Fruit fly (Drosophila melanogaster) Kc167 (cell line): ENCODE results near the gene dop.

Experiments
- Myc ChIP-seq: fragments of >200 bp; optimal IDR thresholded peaks from 2 replicates; lab custom pipeline; 2017; ENCODE audit warnings: missing external identifiers
- Sin3A ChIP-seq: fragments of >200 bp; optimal IDR thresholded peaks from 2 replicates; lab custom pipeline; 2018; ENCODE audit warnings: missing external identifiers
- h ChIP-seq: fragments of >200 bp; optimal IDR thresholded peaks from 3 replicates; lab custom pipeline; 2018; ENCODE audit warnings: missing external identifiers
- insv ChIP-seq: fragments of >200 bp; optimal IDR thresholded peaks from 3 replicates; lab custom pipeline; 2018; ENCODE audit warnings: missing external identifiers
- psq ChIP-seq: fragments of >200 bp; optimal IDR thresholded peaks from 2 replicates; lab custom pipeline; 2017; ENCODE audit warnings: missing external identifiers
- ttk ChIP-seq: sonication (Bioruptor generic); optimal IDR thresholded peaks from 2 replicates; lab custom pipeline; 2017; ENCODE audit warnings: missing external identifiers

dop gene

dm6 chr3L:15565829-15566433, at the start of gene dop:
dop (plus strand) TSS chr3L:15566013.
- TF ChIP-seq h (no peak), psq (lab: Kevin White, UChicago) (no peak), Sin3A (lab: Kevin White, UChicago) (no peak), ttk (lab: Kevin White, UChicago) (no peak), Myc (lab: Kevin White, UChicago) (no peak), insv (lab: Kevin White, UChicago) (no peak)

DNA sequence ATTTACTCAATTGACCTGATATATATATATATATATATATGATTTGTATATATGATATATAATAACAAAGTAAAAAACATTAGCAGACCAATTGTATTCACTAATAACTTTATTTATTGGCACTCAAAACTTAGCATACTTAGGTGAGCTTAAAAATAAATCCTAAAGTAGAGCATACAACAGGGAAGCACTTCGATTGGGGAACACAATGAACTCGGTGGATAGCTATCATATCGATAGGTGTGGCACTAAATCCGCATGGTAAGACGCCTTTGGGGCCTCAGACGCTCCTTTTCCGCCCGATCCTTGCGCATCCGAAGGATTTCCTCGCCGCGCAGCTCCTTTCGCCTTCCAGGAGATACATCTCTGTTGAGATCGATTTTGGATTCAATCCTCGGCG, 49.4 kb upstream of the dop start:
- no peak for TF ChIP-seq Myc (lab: Kevin White, UChicago)
- no peak for TF ChIP-seq insv (lab: Kevin White, UChicago)
- no peak for TF ChIP-seq Sin3A (lab: Kevin White, UChicago)
- TF ChIP-seq h, result no peak
- TF ChIP-seq psq (lab: Kevin White, UChicago), result no peak
- no peak for TF ChIP-seq ttk (lab: Kevin White, UChicago)

DNA sequence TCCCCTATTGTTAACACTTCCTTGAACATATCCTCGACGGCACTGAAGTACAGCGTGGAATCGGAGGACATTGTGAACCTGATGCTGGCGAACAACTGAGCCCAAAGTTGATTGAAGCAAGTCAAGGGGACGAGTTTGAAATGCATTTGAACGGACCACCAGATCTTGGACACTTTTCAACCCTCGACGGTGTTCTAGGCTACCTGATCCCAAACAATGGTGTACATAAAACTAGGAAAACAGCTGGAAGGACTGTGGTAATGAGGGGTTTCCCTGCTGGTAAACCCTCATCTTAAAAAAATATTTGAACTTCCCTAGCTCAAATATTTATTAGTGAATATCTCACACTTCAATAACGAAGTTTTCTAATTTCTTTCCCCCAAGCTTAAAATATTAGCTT, 48.9 kb upstream of the dop start, which contains the start of gene CG13454:
CG13454 (minus strand) TSS at position 101 of the 400 bp plus-strand sequence.
- TF ChIP-seq Sin3A (lab: Kevin White, UChicago), result no peak
- no peak for TF ChIP-seq Myc (lab: Kevin White, UChicago)
- TF ChIP-seq ttk (lab: Kevin White, UChicago), result no peak

dm6 chr3L:15517508-15517907, 48.3 kb upstream of the dop start:
- no peak for TF ChIP-seq psq (lab: Kevin White, UChicago)
- no peak for TF ChIP-seq Sin3A (lab: Kevin White, UChicago)
- no peak for TF ChIP-seq ttk (lab: Kevin White, UChicago)
- TF ChIP-seq insv (lab: Kevin White, UChicago), result no peak
- TF ChIP-seq h, result no peak
- no peak for TF ChIP-seq Myc (lab: Kevin White, UChicago)

- TF ChIP-seq h (no peak), ttk (lab: Kevin White, UChicago) (no peak), psq (lab: Kevin White, UChicago) (no peak), insv (lab: Kevin White, UChicago) (no peak)
Measured at dm6 chr3L:15518344-15518743, 47.5 kb upstream of the dop start.

dm6 chr3L:15519492-15519891, 46.3 kb upstream of the dop start, which contains the start of gene mex1:
mex1 (minus strand) TSS chr3L:15519592.
- TF ChIP-seq Sin3A (lab: Kevin White, UChicago) (no peak), psq (lab: Kevin White, UChicago) (no peak), insv (lab: Kevin White, UChicago) (no peak), Myc (lab: Kevin White, UChicago) (no peak), h (no peak), ttk (lab: Kevin White, UChicago) (no peak)

- TF ChIP-seq h, result no peak
- no peak for TF ChIP-seq psq (lab: Kevin White, UChicago)
- TF ChIP-seq Myc (lab: Kevin White, UChicago), result no peak
- TF ChIP-seq Sin3A (lab: Kevin White, UChicago), result no peak
- TF ChIP-seq insv (lab: Kevin White, UChicago), result no peak
- TF ChIP-seq ttk (lab: Kevin White, UChicago), result no peak
Measured at dm6 chr3L:15519920-15520319, 45.9 kb upstream of the dop start.

DNA sequence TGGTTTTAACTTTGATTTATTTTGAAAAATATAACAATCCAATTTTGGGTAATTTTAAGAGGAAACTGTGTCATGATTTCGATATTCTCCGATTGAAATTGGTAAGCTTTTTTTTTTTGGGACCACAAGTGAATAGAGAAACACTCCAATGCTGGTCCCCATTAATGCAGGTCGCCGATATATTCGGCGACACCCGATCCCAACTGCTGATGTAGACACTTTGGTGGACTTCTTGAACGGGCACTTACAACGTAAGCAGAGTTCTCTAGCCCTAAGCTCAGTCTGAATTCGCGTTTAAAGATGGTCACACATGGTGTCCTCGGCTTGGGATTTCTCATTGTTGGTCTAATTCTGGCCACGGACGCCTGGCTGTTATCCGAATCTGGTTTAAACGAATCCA, 45.5 kb upstream of the dop start, which contains the start of gene yellow-k:
yellow-k (plus strand) TSS at position 301 of the 400 bp plus-strand sequence.
- TF ChIP-seq insv (lab: Kevin White, UChicago) (no peak), ttk (lab: Kevin White, UChicago) (no peak), psq (lab: Kevin White, UChicago) (no peak), Myc (lab: Kevin White, UChicago) (no peak), h (no peak), Sin3A (lab: Kevin White, UChicago) (no peak)

DNA sequence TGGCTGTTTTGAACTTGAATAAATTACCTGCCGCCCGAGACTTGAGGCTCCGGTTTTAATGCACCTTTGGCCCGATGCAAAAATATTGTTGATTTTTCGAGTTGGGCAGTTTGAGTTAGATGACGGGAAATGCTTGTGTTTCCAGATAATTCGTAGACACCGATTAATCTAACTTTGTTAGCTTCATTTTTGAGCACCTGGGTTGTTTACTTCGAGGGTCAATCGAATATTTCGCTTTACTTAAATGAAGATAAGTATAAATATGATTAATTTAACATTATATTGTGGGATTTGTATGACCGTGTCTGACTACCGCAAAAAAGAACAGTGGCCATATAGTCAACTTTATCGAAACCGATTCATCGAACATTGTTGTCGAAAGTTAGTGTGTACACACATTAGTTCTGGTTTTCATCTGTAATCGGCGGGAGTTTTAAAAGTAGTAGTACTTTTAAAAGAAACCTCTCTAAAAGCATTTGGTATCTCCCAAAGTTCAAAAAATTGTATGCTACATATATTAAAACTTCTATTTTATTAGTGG, 41.9 kb upstream of the dop start, which contains the start of gene CG7945:
CG7945 (minus strand) TSS at position 332 of the 541 bp plus-strand sequence.
- TF ChIP-seq ttk (lab: Kevin White, UChicago) (no peak), h (no peak), Myc (lab: Kevin White, UChicago) (no peak), insv (lab: Kevin White, UChicago) (no peak), psq (lab: Kevin White, UChicago) (no peak), Sin3A (lab: Kevin White, UChicago) (no peak)

dm6 chr3L:15525153-15525552, 40.7 kb upstream of the dop start, which contains the start of gene CG33986:
CG33986 (minus strand) TSS chr3L:15525253.
- TF ChIP-seq psq (lab: Kevin White, UChicago) (no peak), Myc (lab: Kevin White, UChicago) (no peak), Sin3A (lab: Kevin White, UChicago) (no peak), ttk (lab: Kevin White, UChicago) (no peak), insv (lab: Kevin White, UChicago) (no peak), h (no peak)

DNA sequence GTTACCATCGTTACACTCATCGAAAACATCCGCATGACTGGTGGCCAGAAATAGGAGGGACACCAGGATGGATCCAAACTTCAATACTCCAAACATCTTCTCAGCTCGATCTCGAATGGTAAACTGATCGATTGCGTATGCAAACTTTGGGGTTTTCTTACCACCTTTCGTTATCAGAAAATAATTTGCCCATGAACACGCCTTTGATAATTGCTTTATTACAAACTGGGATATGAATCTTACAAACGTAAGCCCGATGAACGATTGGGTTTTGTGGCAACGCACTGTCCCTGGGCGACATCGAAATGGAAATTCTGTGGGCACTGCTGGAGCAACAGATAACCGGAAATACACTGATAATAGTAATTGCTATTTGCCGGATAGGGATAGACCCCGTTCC, 39.1 kb upstream of the dop start, which contains the start of gene CG33985:
CG33985 (minus strand) TSS at position 101 of the 400 bp plus-strand sequence.
- TF ChIP-seq Sin3A (lab: Kevin White, UChicago) (no peak), insv (lab: Kevin White, UChicago) (no peak), Myc (lab: Kevin White, UChicago) (no peak), psq (lab: Kevin White, UChicago) (no peak), h (no peak), ttk (lab: Kevin White, UChicago) (no peak)

- TF ChIP-seq ttk (lab: Kevin White, UChicago) (no peak), Sin3A (lab: Kevin White, UChicago) (no peak), psq (lab: Kevin White, UChicago) (no peak), h (no peak), insv (lab: Kevin White, UChicago) (no peak), Myc (lab: Kevin White, UChicago) (no peak)
Measured at dm6 chr3L:15527416-15527815, 38.4 kb upstream of the dop start, which contains the start of gene CG42729. CG42729 (minus strand) TSS chr3L:15527516.
